Fruit fly (Drosophila melanogaster): ENCODE data around the gene CG34456.

CG34456 gene

dm6 chr3L:9373374-9374004 lies 11.6 kb downstream of the CG34456 start (continued):
- TF ChIP-seq Elba2 (GFP tag; optimal IDR thresholded peaks at IDR 0.05) (no peak), CG10321 (GFP tag; IDR thresholded peaks at IDR 0.05) (no peak), Dip3 (GFP tag; optimal IDR thresholded peaks at IDR 0.05) (peak; percentile 34), CG5180 (GFP tag; optimal IDR thresholded peaks at IDR 0.05) (peak; percentile 52), CG7963 (GFP tag; IDR thresholded peaks at IDR 0.05; ENCODE audit: partially characterized antibody) (no peak), Sry-δ (GFP tag; optimal IDR thresholded peaks at IDR 0.05) (no peak), CG17912 (GFP tag; optimal IDR thresholded peaks at IDR 0.05) (no peak), rib (GFP tag; IDR thresholded peaks at IDR 0.05) (no peak), insv (GFP tag; optimal IDR thresholded peaks at IDR 0.05) (no peak), CG4424 (GFP tag; optimal IDR thresholded peaks at IDR 0.05) (peak; percentile 81), ken (GFP tag; IDR thresholded peaks at IDR 0.05) (peak; percentile 73), bowl (GFP tag; IDR thresholded peaks at IDR 0.05) (peak; percentile 45; the same call in 1 of the 2 replicates), CG15479 (GFP tag; optimal IDR thresholded peaks at IDR 0.05) (peak; percentile 13), BtbVII (GFP tag; optimal IDR thresholded peaks at IDR 0.05) (peak; percentile 73), CG12942 (GFP tag; optimal IDR thresholded peaks at IDR 0.05) (no peak), CG9215 (GFP tag; IDR thresholded peaks at IDR 0.05) (peak; percentile 38), grau (tag; optimal IDR thresholded peaks at IDR 0.05) (peak; percentile 56), sna (GFP tag; IDR thresholded peaks at IDR 0.05; ENCODE audit: partially characterized antibody) (peak; percentile 67; the same call in 1 of the 2 replicates), Ets97D (GFP tag; optimal IDR thresholded peaks at IDR 0.05) (no peak), hkb (optimal IDR thresholded peaks at IDR 0.05) (no peak), hkb (GFP tag; IDR thresholded peaks at IDR 0.05) (peak; percentile 72), Asciz (GFP tag; optimal IDR thresholded peaks at IDR 0.05) (peak; percentile 62), BEAF-32 (GFP tag; optimal IDR thresholded peaks at IDR 0.05) (no peak), CG9932 (GFP tag; IDR thresholded peaks at IDR 0.05) (peak; percentile 61), CG7839 (tag; optimal IDR thresholded peaks at IDR 0.05) (peak; percentile 75), her (GFP tag; optimal IDR thresholded peaks at IDR 0.05) (no peak), CG8388 (GFP tag; optimal IDR thresholded peaks at IDR 0.05) (peak; percentile 67), nerfin-2 (GFP tag; IDR thresholded peaks at IDR 0.05; ENCODE audit: partially characterized antibody) (no peak), Dad (GFP tag; optimal IDR thresholded peaks at IDR 0.05) (no peak), CG16779 (GFP tag; IDR thresholded peaks at IDR 0.05) (no peak), B-H2 (GFP tag; optimal IDR thresholded peaks at IDR 0.05) (peak; percentile 69), sqz (GFP tag; optimal IDR thresholded peaks at IDR 0.05) (no peak), CG17385 (GFP tag; optimal IDR thresholded peaks at IDR 0.05) (peak; percentile 66), sima (GFP tag; optimal IDR thresholded peaks at IDR 0.05) (no peak), Doc2 (GFP tag; IDR thresholded peaks at IDR 0.05) (no peak), danr (GFP tag; IDR thresholded peaks at IDR 0.05) (peak; percentile 69), ash1 (GFP tag; optimal IDR thresholded peaks at IDR 0.05) (no peak), CG18764 (GFP tag; optimal IDR thresholded peaks at IDR 0.05) (peak; percentile 36), Tbp (GFP tag; optimal IDR thresholded peaks at IDR 0.05) (no peak), CG8281 (tag; optimal IDR thresholded peaks at IDR 0.05) (peak; percentile 9), Hmr (GFP tag; optimal IDR thresholded peaks at IDR 0.05) (peak; percentile 79), Antp (GFP tag; optimal IDR thresholded peaks at IDR 0.05) (no peak), CG1792 (GFP tag; optimal IDR thresholded peaks at IDR 0.05) (no peak), inv (GFP tag; IDR thresholded peaks at IDR 0.05; ENCODE audit: partially characterized antibody) (no peak), slp2 (GFP tag; optimal IDR thresholded peaks at IDR 0.05) (no peak), H2.0 (GFP tag; IDR thresholded peaks at IDR 0.05) (peak; percentile 54; the same call in 1 of the 2 replicates), Ravus (GFP tag; IDR thresholded peaks at IDR 0.05) (peak; percentile 26; the same call in 1 of the 2 replicates), Lim3 (GFP tag; IDR thresholded peaks at IDR 0.05) (no peak), HLH54F (GFP tag; optimal IDR thresholded peaks at IDR 0.05) (no peak), CG15514 (GFP tag; optimal IDR thresholded peaks at IDR 0.05) (peak; percentile 56), ranshi (GFP tag; IDR thresholded peaks at IDR 0.05) (peak; percentile 66)

Measured in whole organism, embryonic.